Fruit fly (Drosophila melanogaster): ENCODE measurements around the gene CG2150.
A peak's percentile ranks its signal among the peaks of the same experiment; 100 is the strongest.

Gene CG2150

DNA sequence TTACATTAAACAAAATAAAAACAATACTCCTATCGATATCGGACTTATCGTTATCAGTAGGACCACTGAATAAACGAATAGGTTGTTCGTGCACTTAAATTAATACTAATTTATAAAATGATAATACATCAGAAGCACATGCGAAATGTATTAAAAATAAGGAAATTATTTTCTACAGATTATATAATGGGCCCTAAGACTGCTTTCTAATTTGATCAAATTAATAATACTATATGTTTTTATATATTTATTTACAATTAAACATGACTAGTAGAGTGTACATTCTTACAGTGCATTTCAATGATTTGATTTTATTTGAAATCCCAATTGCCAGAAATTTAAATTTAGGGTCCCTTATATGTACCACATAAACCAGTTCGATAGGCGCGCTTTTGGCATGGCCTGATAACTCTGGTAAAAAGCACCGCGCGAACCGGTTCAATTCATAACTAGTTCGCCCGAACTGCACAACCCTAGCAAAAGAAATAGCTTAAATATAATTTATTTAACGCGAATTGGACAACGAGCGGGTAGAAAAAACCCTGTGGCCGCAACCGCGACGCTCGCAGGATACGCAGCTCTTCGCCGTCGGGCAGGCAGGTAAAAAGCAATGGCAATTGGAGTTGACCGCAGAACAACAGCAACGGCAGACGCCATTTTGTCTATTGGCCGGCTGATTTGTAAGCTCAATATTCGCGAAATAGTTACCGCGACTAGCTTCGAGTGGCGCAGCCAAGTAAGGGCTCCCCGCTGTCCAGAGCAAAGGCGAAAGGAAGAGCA, 12.2 kb upstream of the CG2150 start, which contains the start of the genes CG2126 and faf (continued):
- TF ChIP-seq CG13123 (GFP tag; optimal IDR thresholded peaks at IDR 0.05), result peak; percentile 63
- TF ChIP-seq sna (GFP tag; IDR thresholded peaks at IDR 0.05; ENCODE audit: partially characterized antibody), result no peak
- TF ChIP-seq CG11456 (GFP tag; IDR thresholded peaks at IDR 0.05), result peak; percentile 84
- TF ChIP-seq dati (GFP tag; IDR thresholded peaks at IDR 0.05), result no peak
- peak; percentile 47 for TF ChIP-seq ems (GFP tag; optimal IDR thresholded peaks at IDR 0.05)
- TF ChIP-seq CG13424 (tag; optimal IDR thresholded peaks at IDR 0.05), result peak; percentile 87
- 0 out of 2 replicates have a peak, but pooled peaks have one; percentile 7 for TF ChIP-seq sim (GFP tag; IDR thresholded peaks at IDR 0.05)
- TF ChIP-seq crc (GFP tag; optimal IDR thresholded peaks at IDR 0.05), result no peak
- no peak for TF ChIP-seq Doc2 (GFP tag; IDR thresholded peaks at IDR 0.05)
- peak; percentile 16 for TF ChIP-seq CG2875 (GFP tag; optimal IDR thresholded peaks at IDR 0.05)
- peak; percentile 12 for TF ChIP-seq jumu (GFP tag; optimal IDR thresholded peaks at IDR 0.05)
- no peak for TF ChIP-seq eve (GFP tag; optimal IDR thresholded peaks at IDR 0.05)
- TF ChIP-seq B-H2 (GFP tag; optimal IDR thresholded peaks at IDR 0.05), result peak; percentile 84
- TF ChIP-seq insv (GFP tag; optimal IDR thresholded peaks at IDR 0.05), result peak in 1 of 2 experiments; percentile 42
- TF ChIP-seq CG8924 (tag; optimal IDR thresholded peaks at IDR 0.05), result peak; percentile 90
- peak; percentile 45 for TF ChIP-seq CG1529 (GFP tag; optimal IDR thresholded peaks at IDR 0.05)
- TF ChIP-seq Mrtf (GFP tag; IDR thresholded peaks at IDR 0.05), result peak; percentile 47; the same call in 1 of the 3 replicates
- TF ChIP-seq H15 (GFP tag; IDR thresholded peaks at IDR 0.05), result peak; percentile 55; the same call in 1 of the 3 replicates
- no peak for TF ChIP-seq CG8359 (GFP tag; optimal IDR thresholded peaks at IDR 0.05; ENCODE audit: borderline replicate concordance)
- TF ChIP-seq CG17385 (GFP tag; optimal IDR thresholded peaks at IDR 0.05), result peak; percentile 77
- TF ChIP-seq CG4730 (GFP tag; IDR thresholded peaks at IDR 0.05), result peak; percentile 52; the same call in 1 of the 2 replicates
- peak; percentile 46; the same call in 1 of the 2 replicates for TF ChIP-seq Nf-YA (GFP tag; IDR thresholded peaks at IDR 0.05)
- peak; percentile 58 for TF ChIP-seq twi (tag; optimal IDR thresholded peaks at IDR 0.05)
- peak; percentile 55 for TF ChIP-seq lbe (GFP tag; optimal IDR thresholded peaks at IDR 0.05)
- TF ChIP-seq Hey (tag; optimal IDR thresholded peaks at IDR 0.05), result no peak
- peak; percentile 18 for TF ChIP-seq CG15073 (GFP tag; optimal IDR thresholded peaks at IDR 0.05)
- TF ChIP-seq CG10321 (GFP tag; IDR thresholded peaks at IDR 0.05), result no peak
- peak; percentile 82 for TF ChIP-seq unpg (GFP tag; optimal IDR thresholded peaks at IDR 0.05)
- peak; percentile 46; the same call in 1 of the 2 replicates for TF ChIP-seq CG8765 (GFP tag; IDR thresholded peaks at IDR 0.05)
- TF ChIP-seq gro (GFP tag; optimal IDR thresholded peaks at IDR 0.05), result peak; percentile 48
- TF ChIP-seq hkb (optimal IDR thresholded peaks at IDR 0.05), result no peak
- TF ChIP-seq hkb (GFP tag; IDR thresholded peaks at IDR 0.05), result peak; percentile 79
- TF ChIP-seq nmo (GFP tag; optimal IDR thresholded peaks at IDR 0.05), result peak; percentile 88
- peak; percentile 60; the same call in 1 of the 2 replicates for TF ChIP-seq cas (GFP tag; IDR thresholded peaks at IDR 0.05)
- no peak for TF ChIP-seq gce (GFP tag; IDR thresholded peaks at IDR 0.05)
- peak; percentile 10 to 84 for TF ChIP-seq Hr51 (GFP tag; optimal IDR thresholded peaks at IDR 0.05)
- no peak for TF ChIP-seq lab (GFP tag; optimal IDR thresholded peaks at IDR 0.05)
- TF ChIP-seq wek (GFP tag; optimal IDR thresholded peaks at IDR 0.05), result no peak
- no peak for TF ChIP-seq Jarid2 (GFP tag; optimal IDR thresholded peaks at IDR 0.05)
- 0 out of 2 replicates have a peak, but pooled peaks have one; percentile 16 for TF ChIP-seq GATAe (GFP tag; conservative IDR thresholded peaks at IDR 0.05)
- peak; percentile 32 for TF ChIP-seq pnt (GFP tag; optimal IDR thresholded peaks at IDR 0.05)
- TF ChIP-seq tll (GFP tag; optimal IDR thresholded peaks at IDR 0.05), result no peak
- no peak for TF ChIP-seq grn (GFP tag; optimal IDR thresholded peaks at IDR 0.05)
- TF ChIP-seq CG10431 (GFP tag; optimal IDR thresholded peaks at IDR 0.05), result peak; percentile 44
- peak; percentile 87 for TF ChIP-seq CG18262 (tag; optimal IDR thresholded peaks at IDR 0.05)
- TF ChIP-seq CG2712 (tag; optimal IDR thresholded peaks at IDR 0.05), result peak; percentile 87
- TF ChIP-seq gem (tag; optimal IDR thresholded peaks at IDR 0.05), result peak; percentile 91
- TF ChIP-seq en (GFP tag; optimal IDR thresholded peaks at IDR 0.05), result no peak
- TF ChIP-seq trem (tag; optimal IDR thresholded peaks at IDR 0.05), result peak; percentile 80

All from whole organism, embryonic.